Worm (Caenorhabditis elegans): Measurements from ENCODE around the gene lgc-54.

The lgc-54 gene

DNA sequence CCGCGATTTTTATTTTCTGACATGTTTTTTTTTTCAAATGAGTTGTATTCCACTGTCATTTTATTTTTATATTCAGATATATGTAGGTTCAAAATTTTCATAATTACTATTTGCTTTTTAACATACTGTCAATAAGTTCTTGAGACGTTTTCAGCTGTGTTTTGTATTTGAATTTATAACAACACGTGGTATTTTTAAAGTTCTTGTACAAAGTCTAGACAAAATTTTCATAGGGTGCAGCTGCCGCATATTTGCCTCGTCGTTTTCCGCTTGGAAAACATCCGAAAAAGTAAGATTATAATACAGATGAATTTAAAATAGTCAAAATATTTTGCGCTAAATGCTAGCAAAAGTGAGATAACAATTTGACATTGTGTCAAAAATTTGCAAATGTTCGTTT is 17.6 kb downstream of the lgc-54 start, which contains the start of gene dmsr-15:
TSS of gene dmsr-15 (minus strand) at position 101 of the 400 bp plus-strand sequence.
- TF ChIP-seq snpc-4 (tag; optimal IDR thresholded peaks at IDR 0.05) (no peak), sma-3 (GFP tag; optimal IDR thresholded peaks at IDR 0.05) (no peak), nhr-129 (tag; optimal IDR thresholded peaks at IDR 0.05) (no peak), nhr-25 (tag; optimal IDR thresholded peaks at IDR 0.05) (no peak), mbf-1 (tag; optimal IDR thresholded peaks at IDR 0.05) (no peak), nhr-23 (tag; optimal IDR thresholded peaks at IDR 0.05) (no peak), blmp-1 (tag; optimal IDR thresholded peaks at IDR 0.05; ENCODE audit: insufficient read depth) (no peak), aly-2 (tag; optimal IDR thresholded peaks at IDR 0.05) (no peak), nhr-21 (tag; optimal IDR thresholded peaks at IDR 0.05) (no peak), Y55F3AM.14 (GFP tag; optimal IDR thresholded peaks at IDR 0.05) (no peak), lin-13 (GFP tag; optimal IDR thresholded peaks at IDR 0.05) (no peak), lin-39 (tag; optimal IDR thresholded peaks at IDR 0.05) (no peak), nhr-10 (tag; optimal IDR thresholded peaks at IDR 0.05) (no peak)

DNA sequence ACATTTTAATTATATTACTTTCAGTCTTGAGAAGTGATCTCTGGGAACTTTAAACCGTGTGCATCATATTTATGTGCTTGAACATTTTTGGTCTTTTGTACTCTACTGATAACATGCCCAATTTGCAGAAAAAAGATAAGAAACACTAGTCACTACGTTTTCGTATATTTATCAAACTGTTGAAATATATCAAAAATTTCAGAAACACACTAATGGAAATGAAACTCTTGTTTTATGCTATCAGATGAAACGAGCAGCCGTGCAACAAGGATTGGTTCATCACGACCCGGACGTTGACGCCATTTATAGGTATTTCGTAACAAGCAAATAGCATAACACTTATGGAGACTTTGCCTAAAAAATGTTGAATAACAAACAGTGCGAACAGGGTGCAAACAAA is 23.0 kb downstream of the lgc-54 start:
- peak; percentile 47 for TF ChIP-seq crh-2 (tag; optimal IDR thresholded peaks at IDR 0.05)
- TF ChIP-seq mab-5 (tag; optimal IDR thresholded peaks at IDR 0.05) = no peak
- no peak for TF ChIP-seq gmeb-1 (tag; optimal IDR thresholded peaks at IDR 0.05)
- TF ChIP-seq unc-55 (GFP tag; optimal IDR thresholded peaks at IDR 0.05) = no peak
- no peak for TF ChIP-seq lsy-2 (tag; optimal IDR thresholded peaks at IDR 0.05)
- no peak for TF ChIP-seq mdl-1 (tag; optimal IDR thresholded peaks at IDR 0.05)
- TF ChIP-seq peb-1 (tag; optimal IDR thresholded peaks at IDR 0.05) = no peak
- no peak for TF ChIP-seq ceh-16 (tag; optimal IDR thresholded peaks at IDR 0.05)
- TF ChIP-seq sem-4 (tag; optimal IDR thresholded peaks at IDR 0.05) = no peak
- TF ChIP-seq nhr-77 (tag; optimal IDR thresholded peaks at IDR 0.05) = no peak
- peak; percentile 68 for TF ChIP-seq sma-9 (GFP tag; optimal IDR thresholded peaks at IDR 0.05)
- TF ChIP-seq sma-9 (tag; optimal IDR thresholded peaks at IDR 0.05) = no peak
- TF ChIP-seq elt-1 (tag; optimal IDR thresholded peaks at IDR 0.05) = no peak
- no peak for TF ChIP-seq ztf-11 (tag; optimal IDR thresholded peaks at IDR 0.05)
- no peak for TF ChIP-seq ceh-82 (tag; optimal IDR thresholded peaks at IDR 0.05)
- peak; percentile 97 for TF ChIP-seq fos-1 (tag; optimal IDR thresholded peaks at IDR 0.05)
- no peak for TF ChIP-seq R02D3.7 (tag; optimal IDR thresholded peaks at IDR 0.05)
- no peak for TF ChIP-seq egl-27 (tag; optimal IDR thresholded peaks at IDR 0.05)
- no peak for TF ChIP-seq aly-2 (tag; optimal IDR thresholded peaks at IDR 0.05)
- TF ChIP-seq unc-62 (GFP tag; optimal IDR thresholded peaks at IDR 0.05) = no peak

DNA sequence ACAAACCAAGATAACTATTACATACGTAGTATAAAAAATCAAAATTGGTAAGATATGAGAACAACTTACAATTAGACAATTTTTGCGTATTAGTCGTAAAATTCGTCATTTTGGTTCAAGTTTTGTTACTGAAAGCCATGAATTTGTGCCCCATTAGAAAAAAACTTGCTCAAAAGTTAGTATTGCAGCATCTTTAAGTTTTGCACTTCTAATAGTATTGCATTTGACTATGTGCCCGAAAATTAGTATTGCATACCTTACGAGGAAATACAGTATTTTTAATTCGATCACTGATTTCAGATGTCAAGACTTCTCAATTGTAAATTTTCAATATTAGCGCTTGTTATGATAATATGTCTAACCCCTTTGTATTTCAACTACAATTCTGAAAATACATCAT is 24.9 kb downstream of the lgc-54 start, which contains the start of gene T15B7.8:
TSS of gene T15B7.8 (plus strand) at position 301 of the 400 bp plus-strand sequence.
- TF ChIP-seq sem-4 (tag; optimal IDR thresholded peaks at IDR 0.05) (no peak), nhr-6 (tag; optimal IDR thresholded peaks at IDR 0.05) (no peak), elt-3 (tag; optimal IDR thresholded peaks at IDR 0.05) (no peak), nhr-25 (tag; optimal IDR thresholded peaks at IDR 0.05) (no peak), unc-39 (tag; optimal IDR thresholded peaks at IDR 0.05) (no peak)

DNA sequence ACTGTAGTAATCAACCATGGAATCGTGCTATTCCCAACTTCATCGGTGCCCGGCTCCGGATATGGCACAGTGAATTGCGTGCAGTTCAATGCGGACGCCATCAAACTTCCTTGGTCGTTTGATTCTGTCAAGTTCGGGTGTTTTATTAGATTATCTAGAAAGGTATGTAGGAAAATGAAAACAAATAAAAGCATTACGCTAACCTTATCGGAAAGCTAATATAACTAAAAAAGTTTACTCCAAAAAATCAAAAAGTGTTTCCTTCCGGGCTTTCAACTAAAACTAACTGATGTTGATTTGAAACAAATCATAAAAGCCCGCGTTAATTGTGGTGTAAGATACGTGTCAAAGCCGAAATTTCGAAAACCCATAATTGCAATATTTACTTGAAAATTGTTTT is 26.6 kb downstream of the lgc-54 start, which contains the start of gene dmsr-13:
TSS of gene dmsr-13 (minus strand) at position 101 of the 400 bp plus-strand sequence.
- TF ChIP-seq zag-1 (tag; optimal IDR thresholded peaks at IDR 0.05) (no peak), nhr-11 (tag; optimal IDR thresholded peaks at IDR 0.05) (no peak)

DNA sequence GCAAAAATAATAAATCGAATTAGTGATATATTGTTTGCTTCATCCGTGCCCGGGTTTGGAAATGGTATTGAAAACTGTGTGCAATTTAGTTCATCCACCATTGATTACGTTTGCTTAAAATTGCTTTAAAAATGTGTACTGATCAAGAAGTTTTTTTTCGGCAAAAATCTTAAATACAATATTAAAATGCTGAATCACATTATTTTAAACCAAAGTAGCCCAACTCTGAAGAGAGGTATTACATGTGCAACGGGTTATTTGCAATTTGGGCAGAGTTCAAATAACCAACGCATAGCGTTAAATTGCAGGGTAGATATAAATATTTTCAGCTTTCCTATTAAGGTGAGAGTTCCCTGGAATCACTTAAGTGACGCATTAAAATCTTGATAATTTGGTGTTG is 29.2 kb downstream of the lgc-54 start, which contains the start of gene dmsr-14:
TSS of gene dmsr-14 (minus strand) at position 101 of the 400 bp plus-strand sequence.
- TF ChIP-seq ztf-11 (tag; optimal IDR thresholded peaks at IDR 0.05) (no peak), sem-4 (tag; optimal IDR thresholded peaks at IDR 0.05) (no peak), sma-9 (GFP tag; optimal IDR thresholded peaks at IDR 0.05) (no peak), sma-9 (tag; optimal IDR thresholded peaks at IDR 0.05) (no peak), nhr-21 (tag; optimal IDR thresholded peaks at IDR 0.05) (no peak), Y55F3AM.14 (GFP tag; optimal IDR thresholded peaks at IDR 0.05) (no peak), C34F6.9 (tag; optimal IDR thresholded peaks at IDR 0.05) (no peak), ceh-16 (tag; optimal IDR thresholded peaks at IDR 0.05) (no peak), ztf-4 (tag; optimal IDR thresholded peaks at IDR 0.05) (no peak), snpc-4 (tag; optimal IDR thresholded peaks at IDR 0.05) (no peak), skn-1 (tag; optimal IDR thresholded peaks at IDR 0.05) (no peak), mab-5 (tag; optimal IDR thresholded peaks at IDR 0.05) (no peak), mbf-1 (tag; optimal IDR thresholded peaks at IDR 0.05) (no peak), zag-1 (tag; optimal IDR thresholded peaks at IDR 0.05) (no peak), nhr-12 (tag; optimal IDR thresholded peaks at IDR 0.05) (no peak), sma-3 (GFP tag; optimal IDR thresholded peaks at IDR 0.05) (no peak), gmeb-1 (tag; optimal IDR thresholded peaks at IDR 0.05) (no peak), dmd-4 (tag; optimal IDR thresholded peaks at IDR 0.05) (no peak), nhr-25 (tag; optimal IDR thresholded peaks at IDR 0.05) (no peak)
